Worm (Caenorhabditis elegans) whole organism, young adult: ENCODE results near the gene F43E2.1.

ENCODE experiments used
- B0035.1 ChIP-seq: sonication (generic microtip); optimal IDR thresholded peaks from 2 replicates; lab custom pipeline; 2016; ENCODE audit warnings: missing genetic modification characterization, mild to moderate bottlenecking, missing compliant biosample characterization, missing genotype, missing genetic modification reagents
- F10E7.11 ChIP-seq: sonication (generic microtip); optimal IDR thresholded peaks from 2 replicates; lab custom pipeline; 2017; ENCODE audit warnings: mild to moderate bottlenecking, missing genetic modification characterization, moderate library complexity, missing compliant biosample characterization
- F49E8.2 ChIP-seq: sonication (generic microtip); optimal IDR thresholded peaks from 3 replicates; lab custom pipeline; 2017; ENCODE audit warnings: missing genetic modification characterization, mild to moderate bottlenecking, missing compliant biosample characterization, antibody characterized with exemption, moderate library complexity; ENCODE audit not compliant: insufficient read depth
- K12H6.12 ChIP-seq: fragments of 200-800 bp; sonication (Bioruptor generic); optimal IDR thresholded peaks from 2 replicates; lab custom pipeline; 2018; ENCODE audit warnings: mild to moderate bottlenecking, missing genetic modification characterization, missing compliant biosample characterization
- Y67H2A.10 ChIP-seq: fragments of 200-800 bp; sonication (Bioruptor generic); conservative IDR thresholded peaks from 2 replicates; pipeline ENCODE4 v1.3.6; 2022; ENCODE audit warnings: missing genetic modification reagents, missing genetic modification characterization, missing compliant biosample characterization
- Y79H2A.3 ChIP-seq: fragments of 200-800 bp; sonication (Bioruptor generic); conservative IDR thresholded peaks from 2 replicates; pipeline ENCODE4 v1.3.6; 2022; ENCODE audit warnings: missing genetic modification reagents, missing genetic modification characterization, missing compliant biosample characterization
- Y95B8A.8 ChIP-seq: fragments of 200-800 bp; sonication (Bioruptor generic); IDR thresholded peaks from 2 replicates; pipeline ENCODE4 v1.3.6; 2022; ENCODE audit warnings: missing genetic modification reagents, missing genetic modification characterization, missing compliant biosample characterization
- aptf-3 ChIP-seq: fragments of 200-800 bp; sonication (Bioruptor generic); IDR thresholded peaks from 2 replicates; pipeline ENCODE4 v1.3.6; 2022; ENCODE audit warnings: missing genetic modification characterization, missing compliant biosample characterization
- attf-5 ChIP-seq: fragments of 200-800 bp; sonication (Bioruptor generic); optimal IDR thresholded peaks from 2 replicates; lab custom pipeline; 2018; ENCODE audit warnings: mild to moderate bottlenecking, missing genetic modification characterization, missing compliant biosample characterization
- bed-2 ChIP-seq: fragments of 200-800 bp; sonication (Bioruptor generic); IDR thresholded peaks from 2 replicates; pipeline ENCODE4 v1.3.6; 2022; ENCODE audit warnings: missing genetic modification reagents, missing genetic modification characterization, missing compliant biosample characterization
- ccch-3 ChIP-seq: fragments of 200-800 bp; sonication (Bioruptor generic); optimal IDR thresholded peaks from 2 replicates; lab custom pipeline; 2018; ENCODE audit warnings: mild to moderate bottlenecking, missing genetic modification characterization, missing compliant biosample characterization
- cebp-2 ChIP-seq: fragments of 200-800 bp; sonication (Bioruptor generic); IDR thresholded peaks from 2 replicates; pipeline ENCODE4 v1.3.6; 2022; ENCODE audit warnings: missing genetic modification characterization, missing compliant biosample characterization
- ceh-27 ChIP-seq: fragments of 200-800 bp; sonication (Bioruptor generic); optimal IDR thresholded peaks from 2 replicates; lab custom pipeline; 2018; ENCODE audit warnings: mild to moderate bottlenecking, missing genetic modification characterization, moderate library complexity, missing compliant biosample characterization
- ceh-40 ChIP-seq: fragments of 200-800 bp; sonication (Bioruptor generic); IDR thresholded peaks from 2 replicates; pipeline ENCODE4 v1.3.6; 2022; ENCODE audit warnings: missing genetic modification characterization, missing compliant biosample characterization
- ceh-58 ChIP-seq: fragments of 200-800 bp; sonication (Bioruptor generic); IDR thresholded peaks from 2 replicates; pipeline ENCODE4 v1.3.6; 2022; ENCODE audit warnings: missing genetic modification characterization, missing compliant biosample characterization
- die-1 ChIP-seq: sonication (generic microtip); optimal IDR thresholded peaks from 2 replicates; lab custom pipeline; 2016; ENCODE audit warnings: missing genotype, mild to moderate bottlenecking, missing genetic modification characterization, missing compliant biosample characterization
- efl-1 ChIP-seq: fragments of 150-350 bp; optimal IDR thresholded peaks from 2 replicates; lab custom pipeline; 2014; ENCODE audit warnings: missing biosample characterization, missing genetic modification reagents, missing genetic modification characterization
- egrh-3 ChIP-seq: fragments of 200-800 bp; sonication (Bioruptor generic); IDR thresholded peaks from 2 replicates; pipeline ENCODE4 v1.3.6; 2022; ENCODE audit warnings: missing genetic modification reagents, missing genetic modification characterization, missing compliant biosample characterization
- gei-17 ChIP-seq: fragments of 200-800 bp; sonication (Bioruptor generic); optimal IDR thresholded peaks from 2 replicates; lab custom pipeline; 2018; ENCODE audit warnings: mild to moderate bottlenecking, missing genetic modification characterization, missing compliant biosample characterization
- hlh-26 ChIP-seq: fragments of 200-800 bp; sonication (Bioruptor generic); conservative IDR thresholded peaks from 2 replicates; pipeline ENCODE4 v1.3.6; 2022; ENCODE audit warnings: missing genetic modification reagents, missing genetic modification characterization, missing compliant biosample characterization
- hmg-1.2 ChIP-seq: fragments of 200-800 bp; sonication (Bioruptor generic); IDR thresholded peaks from 2 replicates; pipeline ENCODE4 v1.3.6; 2022; ENCODE audit warnings: missing genetic modification reagents, missing genetic modification characterization, missing compliant biosample characterization
- hsf-1 ChIP-seq: fragments of 200-800 bp; sonication (Bioruptor generic); IDR thresholded peaks from 2 replicates; pipeline ENCODE4 v1.3.6; 2022; ENCODE audit warnings: missing genetic modification reagents, missing genetic modification characterization, missing compliant biosample characterization
- lag-1 ChIP-seq: fragments of 200-800 bp; sonication (Bioruptor generic); IDR thresholded peaks from 2 replicates; pipeline ENCODE4 v1.3.6; 2022; ENCODE audit warnings: missing genetic modification reagents, missing genetic modification characterization, missing compliant biosample characterization
- let-607 ChIP-seq, 2 experiments: fragments of 200-800 bp in 1 of 2; sonication (Bioruptor generic) in 1 of 2; sonication (generic microtip) in 1 of 2; optimal IDR thresholded peaks; 2 replicates each; lab custom pipeline; 2016 to 2018; ENCODE audit warnings: mild to moderate bottlenecking in 2 of 2, missing compliant biosample characterization in 2 of 2, missing genetic modification characterization in 2 of 2, moderate library complexity in 2 of 2, missing genotype in 1 of 2
- lin-26 ChIP-seq: fragments of 200-800 bp; sonication (Bioruptor generic); IDR thresholded peaks from 2 replicates; pipeline ENCODE4 v1.3.6; 2022; ENCODE audit warnings: missing genetic modification reagents, missing genetic modification characterization, missing compliant biosample characterization
- lin-40 ChIP-seq: sonication (generic microtip); optimal IDR thresholded peaks from 2 replicates; lab custom pipeline; 2016; ENCODE audit warnings: missing genetic modification characterization, mild to moderate bottlenecking, missing compliant biosample characterization, missing genotype, missing genetic modification reagents
- lir-1 ChIP-seq: fragments of 200-800 bp; sonication (Bioruptor generic); conservative IDR thresholded peaks from 2 replicates; pipeline ENCODE4 v1.3.6; 2022; ENCODE audit warnings: missing genetic modification reagents, missing genetic modification characterization, missing compliant biosample characterization
- madf-8 ChIP-seq: fragments of 200-800 bp; sonication (Bioruptor generic); conservative IDR thresholded peaks from 2 replicates; pipeline ENCODE4 v1.3.6; 2022; ENCODE audit warnings: missing genetic modification reagents, missing genetic modification characterization, missing compliant biosample characterization
- mcd-1 ChIP-seq: fragments of 200-800 bp; sonication (Bioruptor generic); IDR thresholded peaks from 2 replicates; pipeline ENCODE4 v1.3.6; 2022; ENCODE audit warnings: missing genetic modification reagents, missing genetic modification characterization, missing compliant biosample characterization
- nfyb-1 ChIP-seq: fragments of 200-800 bp; sonication (Bioruptor generic); IDR thresholded peaks from 2 replicates; pipeline ENCODE4 v1.3.6; 2022; ENCODE audit warnings: missing genetic modification reagents, missing genetic modification characterization, missing compliant biosample characterization
- nhr-179 ChIP-seq: sonication (generic microtip); optimal IDR thresholded peaks from 2 replicates; lab custom pipeline; 2016; ENCODE audit warnings: mild to moderate bottlenecking, missing genetic modification characterization, missing compliant biosample characterization
- pbrm-1 ChIP-seq: fragments of 200-800 bp; sonication (Bioruptor generic); IDR thresholded peaks from 2 replicates; pipeline ENCODE4 v1.3.6; 2022; ENCODE audit warnings: missing genetic modification reagents, missing genetic modification characterization, missing compliant biosample characterization
- pha-4 ChIP-seq: fragments of 150-350 bp; sonication (generic microtip); optimal IDR thresholded peaks from 2 replicates; lab custom pipeline; 2014; ENCODE audit warnings: missing biosample characterization, missing genetic modification reagents, missing genetic modification characterization
- rcor-1 ChIP-seq: fragments of 200-800 bp; sonication (Bioruptor generic); IDR thresholded peaks from 2 replicates; pipeline ENCODE4 v1.3.6; 2022; ENCODE audit warnings: missing genetic modification reagents, missing genetic modification characterization, missing compliant biosample characterization
- snpc-1.3 ChIP-seq: sonication (generic microtip); optimal IDR thresholded peaks from 2 replicates; lab custom pipeline; 2017; ENCODE audit warnings: missing genetic modification characterization, mild to moderate bottlenecking, missing compliant biosample characterization, antibody characterized with exemption, moderate library complexity, missing genotype, missing genetic modification reagents; ENCODE audit not compliant: insufficient read depth
- snpc-3.4 ChIP-seq: sonication (generic microtip); optimal IDR thresholded peaks from 2 replicates; lab custom pipeline; 2017; ENCODE audit warnings: missing genetic modification characterization, mild to moderate bottlenecking, missing compliant biosample characterization, antibody characterized with exemption, moderate library complexity, missing genotype, missing genetic modification reagents
- tbp1 ChIP-seq: fragments of 200-800 bp; sonication (Bioruptor generic); optimal IDR thresholded peaks from 2 replicates; lab custom pipeline; 2018; ENCODE audit warnings: mild to moderate bottlenecking, missing genetic modification characterization, missing compliant biosample characterization
- tlf-1 ChIP-seq: fragments of 200-800 bp; sonication (Bioruptor generic); optimal IDR thresholded peaks from 2 replicates; lab custom pipeline; 2018; ENCODE audit warnings: mild to moderate bottlenecking, missing genetic modification characterization, missing compliant biosample characterization
- zfh-2 ChIP-seq: fragments of 200-800 bp; sonication (Bioruptor generic); conservative IDR thresholded peaks from 2 replicates; pipeline ENCODE4 v1.3.6; 2022; ENCODE audit warnings: missing genetic modification reagents, missing genetic modification characterization, missing compliant biosample characterization
- zim-3 ChIP-seq: sonication (generic microtip); optimal IDR thresholded peaks from 2 replicates; lab custom pipeline; 2017; ENCODE audit warnings: mild to moderate bottlenecking, missing genetic modification characterization, moderate library complexity, missing compliant biosample characterization
- ztf-25 ChIP-seq: fragments of 200-800 bp; sonication (Bioruptor generic); IDR thresholded peaks from 2 replicates; pipeline ENCODE4 v1.3.6; 2022; ENCODE audit warnings: missing genetic modification reagents, missing genetic modification characterization, missing compliant biosample characterization
- ztf-28 ChIP-seq: fragments of 200-800 bp; sonication (Bioruptor generic); IDR thresholded peaks from 2 replicates; pipeline ENCODE4 v1.3.6; 2022; ENCODE audit warnings: missing genetic modification reagents, missing genetic modification characterization, missing compliant biosample characterization
- ztf-3 ChIP-seq: fragments of 200-800 bp; sonication (Bioruptor generic); optimal IDR thresholded peaks from 2 replicates; lab custom pipeline; 2018; ENCODE audit warnings: mild to moderate bottlenecking, missing genetic modification characterization, missing compliant biosample characterization

F43E2.1 gene

DNA sequence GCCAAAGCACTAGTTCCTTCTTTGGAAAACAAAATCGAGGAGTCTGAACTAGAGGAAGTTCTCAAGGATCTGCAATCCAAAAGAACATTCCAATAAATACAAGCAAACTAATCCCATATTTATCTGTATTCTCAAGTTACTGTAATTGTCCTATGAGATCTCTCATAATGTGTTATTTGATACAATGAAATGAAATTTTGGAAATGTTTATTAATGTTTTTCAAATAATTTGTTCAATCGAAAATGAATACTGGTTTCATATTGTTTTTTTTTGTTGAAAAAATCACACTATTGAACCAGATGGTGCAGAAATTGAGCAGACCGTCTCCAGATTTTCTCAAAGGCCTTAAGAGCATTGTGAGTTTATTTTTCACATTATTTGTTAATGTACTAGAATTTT lies at the start of gene F43E2.1:
Gene F43E2.1, plus strand, starts transcription at position 301 of the 400 bp plus-strand sequence.
- TF ChIP-seq ceh-58 (no peak), madf-8 (GFP tag; lab: Robert Waterston, UW) (no peak), lin-40 (tag; lab: Kevin White, UChicago) (no peak), hlh-26 (GFP tag; lab: Robert Waterston, UW) (no peak), tlf-1 (GFP tag; lab: Kevin White, UChicago) (no peak), B0035.1 (no peak), Y67H2A.10 (GFP tag; lab: Robert Waterston, UW) (no peak), aptf-3 (GFP tag; lab: Robert Waterston, UW) (no peak), nhr-179 (tag; lab: Kevin White, UChicago) (no peak), die-1 (tag; lab: Kevin White, UChicago) (no peak), Y79H2A.3 (no peak), pha-4 (tag; lab: Kevin White, UChicago) (no peak), ceh-27 (no peak), lir-1 (GFP tag; lab: Robert Waterston, UW) (no peak), gei-17 (GFP tag; lab: Kevin White, UChicago) (no peak), let-607 (tag; optimal IDR thresholded peaks at IDR 0.05; lab: Kevin White, UChicago) (no peak), tbp1 (GFP tag; lab: Kevin White, UChicago) (no peak), attf-5 (GFP tag; lab: Kevin White, UChicago) (no peak), snpc-1.3 (tag; lab: Kevin White, UChicago) (no peak)
- TF ChIP-seq, all 124 proteins: peak for 0

ce11 chrII:7326199-7326598 lies 48.9 kb upstream of the F43E2.1 start:
- TF ChIP-seq mcd-1 (GFP tag; lab: Robert Waterston, UW) (no peak), lag-1 (GFP tag; lab: Robert Waterston, UW) (no peak), ccch-3 (GFP tag; lab: Kevin White, UChicago) (no peak), ztf-25 (no peak), pbrm-1 (no peak), F49E8.2 (no peak), ztf-28 (GFP tag; lab: Robert Waterston, UW) (no peak), egrh-3 (GFP tag; lab: Robert Waterston, UW) (no peak), F10E7.11 (tag; lab: Kevin White, UChicago) (no peak), snpc-3.4 (tag; lab: Kevin White, UChicago) (no peak), cebp-2 (GFP tag; lab: Robert Waterston, UW) (no peak), efl-1 (no peak), ceh-40 (GFP tag; lab: Robert Waterston, UW) (no peak), ztf-3 (GFP tag; lab: Kevin White, UChicago) (no peak), hsf-1 (GFP tag; lab: Robert Waterston, UW) (no peak), nfyb-1 (GFP tag; lab: Robert Waterston, UW) (no peak), lin-26 (no peak)

- no peak for TF ChIP-seq rcor-1 (GFP tag; lab: Robert Waterston, UW)
- TF ChIP-seq F49E8.2, result no peak
- no peak for TF ChIP-seq Y95B8A.8 (GFP tag; lab: Robert Waterston, UW)
- 0 out of 2 replicates have a peak, but pooled peaks have one; percentile 12 for TF ChIP-seq hmg-1.2 (GFP tag; lab: Robert Waterston, UW)
- TF ChIP-seq egrh-3 (GFP tag; lab: Robert Waterston, UW), result 0 out of 2 replicates have a peak, but pooled peaks have one; percentile 48
- no peak for TF ChIP-seq pha-4 (tag; lab: Kevin White, UChicago)
- 0 out of 2 replicates have a peak, but pooled peaks have one; percentile 20 for TF ChIP-seq bed-2 (GFP tag; lab: Robert Waterston, UW)
- TF ChIP-seq ceh-27, result peak; percentile 1
- peak; percentile 18 for TF ChIP-seq zim-3
- peak; percentile 59 for TF ChIP-seq K12H6.12
- peak; percentile 90 for TF ChIP-seq zfh-2 (GFP tag; lab: Robert Waterston, UW)
- peak; percentile 48 for TF ChIP-seq lin-40 (tag; lab: Kevin White, UChicago)
Measured at ce11 chrII:7326997-7327396, 48.1 kb upstream of the F43E2.1 start.
